Worm (Caenorhabditis elegans) whole organism, late embryonic: ENCODE measurements around the gene cul-5.

Source experiments
- F13H6.1 ChIP-seq: sonication (generic microtip); optimal IDR thresholded peaks from 2 replicates; lab custom pipeline; 2016; ENCODE audit warnings: missing genetic modification characterization, missing compliant biosample characterization
- K09A11.1 ChIP-seq: sonication (generic microtip); optimal IDR thresholded peaks from 2 replicates; lab custom pipeline; 2017; ENCODE audit warnings: antibody characterized with exemption, mild to moderate bottlenecking, missing genetic modification characterization, missing compliant biosample characterization; ENCODE audit not compliant: insufficient read depth
- T23F11.4 ChIP-seq: fragments of 200-800 bp; sonication (Bioruptor generic); optimal IDR thresholded peaks from 2 replicates; lab custom pipeline; 2018; ENCODE audit warnings: mild to moderate bottlenecking, missing genetic modification characterization, missing compliant biosample characterization
- Y22D7AL.16 ChIP-seq: sonication (generic microtip); optimal IDR thresholded peaks from 2 replicates; lab custom pipeline; 2016; ENCODE audit warnings: missing genetic modification characterization, missing compliant biosample characterization
- ama-1 ChIP-seq: fragments of 150-350 bp; optimal IDR thresholded peaks from 2 replicates; lab custom pipeline; 2014
- ceh-14 ChIP-seq: sonication (generic microtip); optimal IDR thresholded peaks from 2 replicates; lab custom pipeline; 2016; ENCODE audit warnings: missing genotype, missing genetic modification characterization, missing compliant biosample characterization
- ceh-22 ChIP-seq: sonication (generic microtip); optimal IDR thresholded peaks from 2 replicates; lab custom pipeline; 2017; ENCODE audit warnings: missing biosample characterization, missing genetic modification characterization
- ceh-45 ChIP-seq: fragments of 200-800 bp; sonication (Bioruptor generic); IDR thresholded peaks from 2 replicates; pipeline ENCODE4 v1.3.6; 2022; ENCODE audit warnings: missing genetic modification reagents, missing genetic modification characterization, missing compliant biosample characterization
- ceh-6 ChIP-seq: fragments of 200-800 bp; sonication (Bioruptor generic); optimal IDR thresholded peaks from 2 replicates; lab custom pipeline; 2018; ENCODE audit warnings: mild to moderate bottlenecking, missing genetic modification characterization, missing compliant biosample characterization
- che-1 ChIP-seq: sonication (generic microtip); optimal IDR thresholded peaks from 2 replicates; lab custom pipeline; 2016; ENCODE audit warnings: mild to moderate bottlenecking, missing genetic modification characterization, missing compliant biosample characterization
- elt-2 ChIP-seq: sonication (generic microtip); optimal IDR thresholded peaks from 2 replicates; lab custom pipeline; 2016; ENCODE audit warnings: missing genetic modification reagents, missing genetic modification characterization, missing compliant biosample characterization
- elt-4 ChIP-seq: sonication (generic microtip); optimal IDR thresholded peaks from 2 replicates; lab custom pipeline; 2016; ENCODE audit warnings: missing genetic modification characterization, missing compliant biosample characterization
- ets-4 ChIP-seq: sonication (generic microtip); optimal IDR thresholded peaks from 2 replicates; lab custom pipeline; 2016; ENCODE audit warnings: missing genetic modification characterization, missing compliant biosample characterization
- fax-1 ChIP-seq: sonication (generic microtip); optimal IDR thresholded peaks from 2 replicates; lab custom pipeline; 2016; ENCODE audit warnings: missing genotype, missing genetic modification characterization, missing compliant biosample characterization
- hlh-13 ChIP-seq: fragments of 200-800 bp; sonication (Bioruptor generic); optimal IDR thresholded peaks from 2 replicates; lab custom pipeline; 2018; ENCODE audit warnings: mild to moderate bottlenecking, missing genetic modification characterization, missing compliant biosample characterization
- hlh-15 ChIP-seq: sonication (generic microtip); optimal IDR thresholded peaks from 2 replicates; lab custom pipeline; 2016; ENCODE audit warnings: missing genetic modification characterization, missing compliant biosample characterization
- hlh-30 ChIP-seq: sonication (generic microtip); optimal IDR thresholded peaks from 2 replicates; lab custom pipeline; 2017; ENCODE audit warnings: antibody characterized with exemption, missing genetic modification characterization, missing compliant biosample characterization; ENCODE audit not compliant: insufficient read depth
- hlh-6 ChIP-seq: sonication (generic microtip); optimal IDR thresholded peaks from 2 replicates; lab custom pipeline; 2016; ENCODE audit warnings: missing genotype, missing genetic modification characterization, missing compliant biosample characterization
- lim-6 ChIP-seq: sonication (generic microtip); optimal IDR thresholded peaks from 2 replicates; lab custom pipeline; 2016; ENCODE audit warnings: missing genetic modification characterization, missing compliant biosample characterization
- madf-2 ChIP-seq: sonication (generic microtip); optimal IDR thresholded peaks from 2 replicates; lab custom pipeline; 2017; ENCODE audit warnings: missing genetic modification characterization, missing compliant biosample characterization
- nfya-1 ChIP-seq: sonication (generic microtip); optimal IDR thresholded peaks from 2 replicates; lab custom pipeline; 2017; ENCODE audit warnings: missing genetic modification characterization, mild to moderate bottlenecking, missing compliant biosample characterization, antibody characterized with exemption, moderate library complexity
- nhr-11 ChIP-seq: fragments of 150-350 bp; optimal IDR thresholded peaks from 2 replicates; lab custom pipeline; 2014; ENCODE audit warnings: missing biosample characterization, missing genetic modification characterization
- odd-2 ChIP-seq: sonication (generic microtip); optimal IDR thresholded peaks from 2 replicates; lab custom pipeline; 2017; ENCODE audit warnings: antibody characterized with exemption, mild to moderate bottlenecking, missing genetic modification characterization, missing compliant biosample characterization
- pag-3 ChIP-seq: sonication (generic microtip); optimal IDR thresholded peaks from 2 replicates; lab custom pipeline; 2016; ENCODE audit warnings: missing compliant biosample characterization, missing genetic modification characterization, borderline replicate concordance
- pax-1 ChIP-seq: fragments of 150-350 bp; optimal IDR thresholded peaks from 2 replicates; lab custom pipeline; 2014; ENCODE audit warnings: missing biosample characterization, missing genetic modification characterization
- pqm-1 ChIP-seq: sonication (generic microtip); optimal IDR thresholded peaks from 2 replicates; lab custom pipeline; 2016; ENCODE audit warnings: missing genetic modification characterization, missing compliant biosample characterization
- ref-2 ChIP-seq: sonication (generic microtip); optimal IDR thresholded peaks from 2 replicates; lab custom pipeline; 2016; ENCODE audit warnings: missing genetic modification characterization, missing compliant biosample characterization
- sdc-2 ChIP-seq: sonication (generic microtip); optimal IDR thresholded peaks from 2 replicates; lab custom pipeline; 2016; ENCODE audit warnings: missing genotype, missing genetic modification characterization, missing compliant biosample characterization
- sox-2 ChIP-seq: fragments of 200-800 bp; sonication (Bioruptor generic); IDR thresholded peaks from 2 replicates; pipeline ENCODE4 v1.3.6; 2022; ENCODE audit warnings: missing genetic modification reagents, missing genetic modification characterization, missing compliant biosample characterization
- syd-9 ChIP-seq: sonication (generic microtip); optimal IDR thresholded peaks from 2 replicates; lab custom pipeline; 2016; ENCODE audit warnings: mild to moderate bottlenecking, missing genetic modification characterization, moderate library complexity, missing compliant biosample characterization
- tbx-7 ChIP-seq: sonication (generic microtip); optimal IDR thresholded peaks from 2 replicates; lab custom pipeline; 2016; ENCODE audit warnings: missing genotype, missing genetic modification characterization, missing compliant biosample characterization
- unc-42 ChIP-seq: sonication (generic microtip); optimal IDR thresholded peaks from 2 replicates; lab custom pipeline; 2016; ENCODE audit warnings: missing genotype, missing genetic modification characterization, missing compliant biosample characterization
- unc-86 ChIP-seq: sonication (generic microtip); optimal IDR thresholded peaks from 2 replicates; lab custom pipeline; 2016; ENCODE audit warnings: missing genetic modification characterization, missing compliant biosample characterization
- ztf-16 ChIP-seq: sonication (generic microtip); optimal IDR thresholded peaks from 2 replicates; lab custom pipeline; 2017; ENCODE audit warnings: missing genetic modification characterization, missing compliant biosample characterization

cul-5 gene

ce11 chrV:10179235-10179634 is at the start of gene cul-5:
Gene cul-5 (plus strand): TSS chrV:10179535.
- TF ChIP-seq Y22D7AL.16 (tag; lab: Kevin White, UChicago) = no peak
- no peak for TF ChIP-seq F13H6.1 (tag; lab: Kevin White, UChicago)
- TF ChIP-seq elt-2 = peak; percentile 11
- no peak for TF ChIP-seq ets-4 (tag; lab: Kevin White, UChicago)

- no peak for TF ChIP-seq ceh-22
- no peak for TF ChIP-seq hlh-15 (tag; lab: Kevin White, UChicago)
- TF ChIP-seq pqm-1 = no peak
- no peak for TF ChIP-seq ztf-16 (tag; lab: Kevin White, UChicago)
- TF ChIP-seq ref-2 (tag; lab: Kevin White, UChicago) = no peak
- no peak for TF ChIP-seq nhr-11 (tag; lab: Kevin White, UChicago)
- TF ChIP-seq madf-2 (tag; lab: Kevin White, UChicago) = no peak
- TF ChIP-seq ceh-6 (GFP tag; lab: Kevin White, UChicago) = no peak
- no peak for TF ChIP-seq tbx-7
- TF ChIP-seq pax-1 (tag; lab: Kevin White, UChicago) = no peak
- TF ChIP-seq elt-2 = no peak
- no peak for TF ChIP-seq T23F11.4 (GFP tag; lab: Kevin White, UChicago)
- TF ChIP-seq hlh-30 (tag; lab: Kevin White, UChicago) = no peak
- no peak for TF ChIP-seq ama-1
- TF ChIP-seq nfya-1 (tag; lab: Kevin White, UChicago) = no peak
- TF ChIP-seq elt-4 (tag; lab: Kevin White, UChicago) = no peak
- no peak for TF ChIP-seq unc-86 (tag; lab: Kevin White, UChicago)
- TF ChIP-seq sox-2 (GFP tag; lab: Robert Waterston, UW) = no peak
Observed at ce11 chrV:10130195-10130594, 49.1 kb upstream of the cul-5 start, which contains the start of gene aos-1. Gene aos-1 (minus strand): TSS chrV:10130295.

- TF ChIP-seq ama-1 = no peak
- TF ChIP-seq sox-2 (GFP tag; lab: Robert Waterston, UW) = no peak
- TF ChIP-seq ceh-14 = no peak
- no peak for TF ChIP-seq ceh-45
- TF ChIP-seq pax-1 (tag; lab: Kevin White, UChicago) = no peak
- TF ChIP-seq odd-2 (tag; lab: Kevin White, UChicago) = no peak
- no peak for TF ChIP-seq unc-42 (tag; lab: Kevin White, UChicago)
Observed at ce11 chrV:10133277-10133676, 46.1 kb upstream of the cul-5 start.

- TF ChIP-seq ref-2 (tag; lab: Kevin White, UChicago) = no peak
- peak; percentile 4 for TF ChIP-seq unc-42 (tag; lab: Kevin White, UChicago)
Observed at ce11 chrV:10134077-10134693, 45.1 kb upstream of the cul-5 start, which contains the start of the genes C08B6.18, wdr-20 and C08B6.8. Gene C08B6.18 (minus strand): TSS chrV:10134127. Gene wdr-20 (minus strand): TSS chrV:10134158. Gene C08B6.8 (plus strand): TSS chrV:10134643.

ce11 chrV:10145653-10146052 is 33.7 kb upstream of the cul-5 start, which contains the start of gene C51E3.9:
Gene C51E3.9 (plus strand): TSS chrV:10145953.
- TF ChIP-seq fax-1 (tag; lab: Kevin White, UChicago) (no peak), lim-6 (tag; lab: Kevin White, UChicago) (no peak), K09A11.1 (tag; lab: Kevin White, UChicago) (no peak), unc-42 (tag; lab: Kevin White, UChicago) (no peak), hlh-13 (GFP tag; lab: Kevin White, UChicago) (no peak), unc-86 (tag; lab: Kevin White, UChicago) (no peak), ztf-16 (tag; lab: Kevin White, UChicago) (no peak), syd-9 (tag; lab: Kevin White, UChicago) (no peak), ama-1 (no peak), hlh-6 (no peak), sdc-2 (tag; lab: Kevin White, UChicago) (no peak), pag-3 (tag; lab: Kevin White, UChicago) (no peak), che-1 (tag; lab: Kevin White, UChicago) (no peak)
